Worm (Caenorhabditis elegans): ENCODE measurements around the gene Y25C1A.13.

- no peak for TF ChIP-seq fkh-2 (tag; optimal IDR thresholded peaks at IDR 0.05)
- no peak for TF ChIP-seq unc-62 (GFP tag; optimal IDR thresholded peaks at IDR 0.05)
- TF ChIP-seq mml-1 (tag; optimal IDR thresholded peaks at IDR 0.05) = no peak
- no peak for TF ChIP-seq nhr-12 (tag; optimal IDR thresholded peaks at IDR 0.05)
- no peak for TF ChIP-seq nhr-237 (tag; optimal IDR thresholded peaks at IDR 0.05)
- TF ChIP-seq ceh-82 (tag; optimal IDR thresholded peaks at IDR 0.05) = no peak
- TF ChIP-seq elt-2 (tag; optimal IDR thresholded peaks at IDR 0.05) = no peak
- no peak for TF ChIP-seq elt-3 (tag; optimal IDR thresholded peaks at IDR 0.05)
- no peak for TF ChIP-seq nfya-1 (tag; optimal IDR thresholded peaks at IDR 0.05; ENCODE audit: insufficient read depth)
These were observed 45.7 kb upstream of the Y25C1A.13 start, which contains the start of gene sri-33 for ce11 chrII:3156749-3157148.

Data from whole organism, L3 larva.